Worm (Caenorhabditis elegans) whole organism, L4/young adult: ENCODE results near the gene pei-2.

Experiments
- dao-5 ChIP-seq: sonication (generic microtip); optimal IDR thresholded peaks from 2 replicates; lab custom pipeline; 2016; ENCODE audit warnings: missing genotype, missing genetic modification characterization, moderate library complexity, missing compliant biosample characterization
- him-1 ChIP-seq: sonication (generic microtip); optimal IDR thresholded peaks from 2 replicates; lab custom pipeline; 2016; ENCODE audit warnings: missing genotype, missing genetic modification reagents, missing genetic modification characterization, missing compliant biosample characterization

- TF ChIP-seq dao-5 (tag; lab: Kevin White, UChicago), result no peak
- TF ChIP-seq him-1 (tag; lab: Kevin White, UChicago), result no peak
Observed at ce11 chrV:1049334-1049733, 26.1 kb upstream of the pei-2 start.
